Fruit fly (Drosophila melanogaster): ENCODE results near the gene CG42590.
A peak's percentile ranks its signal among the peaks of the same experiment; 100 is the strongest.

CG42590 gene

dm6 chr3L:8056740-8057253 lies 12.3 kb downstream of the CG42590 start (continued):
- TF ChIP-seq gce (GFP tag; IDR thresholded peaks at IDR 0.05) (no peak), CG11247 (GFP tag; IDR thresholded peaks at IDR 0.05) (no peak), CG31224 (GFP tag; IDR thresholded peaks at IDR 0.05) (no peak), MESR4 (GFP tag; optimal IDR thresholded peaks at IDR 0.05) (no peak), disco-r (GFP tag; optimal IDR thresholded peaks at IDR 0.05) (no peak), CG5245 (GFP tag; optimal IDR thresholded peaks at IDR 0.05) (no peak), grau (tag; optimal IDR thresholded peaks at IDR 0.05) (peak; percentile 46), CG18262 (tag; optimal IDR thresholded peaks at IDR 0.05) (peak; percentile 63), her (GFP tag; optimal IDR thresholded peaks at IDR 0.05) (no peak), CG30403 (GFP tag; optimal IDR thresholded peaks at IDR 0.05) (peak; percentile 65), mirr (GFP tag; optimal IDR thresholded peaks at IDR 0.05) (no peak), CG13775 (GFP tag; optimal IDR thresholded peaks at IDR 0.05) (no peak), lola (GFP tag; optimal IDR thresholded peaks at IDR 0.05) (peak in 1 of 3 experiments; percentile 36), sob (GFP tag; IDR thresholded peaks at IDR 0.05) (no peak), CG8359 (GFP tag; optimal IDR thresholded peaks at IDR 0.05; ENCODE audit: borderline replicate concordance) (peak; percentile 6), HHEX (GFP tag; optimal IDR thresholded peaks at IDR 0.05) (peak; percentile 51), CG4424 (GFP tag; optimal IDR thresholded peaks at IDR 0.05) (peak; percentile 48), CG2678 (tag; optimal IDR thresholded peaks at IDR 0.05) (peak; percentile 25), odd (GFP tag; optimal IDR thresholded peaks at IDR 0.05) (peak; percentile 36), ranshi (GFP tag; IDR thresholded peaks at IDR 0.05) (0 out of 2 replicates have a peak, but pooled peaks have one; percentile 6), zfh2 (GFP tag; optimal IDR thresholded peaks at IDR 0.05) (peak; percentile 17), BEAF-32 (GFP tag; optimal IDR thresholded peaks at IDR 0.05) (no peak), CG17829 (tag; optimal IDR thresholded peaks at IDR 0.05) (no peak), Spps (tag; optimal IDR thresholded peaks at IDR 0.05) (no peak), chif (GFP tag; optimal IDR thresholded peaks at IDR 0.05) (peak in 1 of 2 experiments; percentile 16), sisA (GFP tag; IDR thresholded peaks at IDR 0.05) (no peak), E2f1 (GFP tag; IDR thresholded peaks at IDR 0.05) (no peak), kni (GFP tag; optimal IDR thresholded peaks at IDR 0.05) (no peak), CG43689 (GFP tag; IDR thresholded peaks at IDR 0.05) (no peak), Opbp (GFP tag; IDR thresholded peaks at IDR 0.05; ENCODE audit: partially characterized antibody) (no peak), lov (optimal IDR thresholded peaks at IDR 0.05) (no peak), lov (GFP tag; IDR thresholded peaks at IDR 0.05) (no peak), Hey (tag; optimal IDR thresholded peaks at IDR 0.05) (no peak), chn (GFP tag; optimal IDR thresholded peaks at IDR 0.05) (no peak), CG17568 (GFP tag; optimal IDR thresholded peaks at IDR 0.05) (no peak), nerfin-1 (tag; optimal IDR thresholded peaks at IDR 0.05) (no peak), CG1529 (GFP tag; optimal IDR thresholded peaks at IDR 0.05) (peak; percentile 12), crc (GFP tag; optimal IDR thresholded peaks at IDR 0.05) (peak; percentile 17), CG1233 (GFP tag; optimal IDR thresholded peaks at IDR 0.05) (peak; percentile 32), tgo (GFP tag; IDR thresholded peaks at IDR 0.05) (no peak), CG32767 (GFP tag; IDR thresholded peaks at IDR 0.05) (no peak), cg (GFP tag; optimal IDR thresholded peaks at IDR 0.05) (no peak), Side (GFP tag; optimal IDR thresholded peaks at IDR 0.05) (no peak), D (optimal IDR thresholded peaks at IDR 0.05) (no peak), D (GFP tag; optimal IDR thresholded peaks at IDR 0.05) (peak; percentile 31), onecut (GFP tag; IDR thresholded peaks at IDR 0.05) (no peak), CG9727 (GFP tag; optimal IDR thresholded peaks at IDR 0.05) (peak; percentile 38), Pdp1 (GFP tag; optimal IDR thresholded peaks at IDR 0.05) (peak in 1 of 2 experiments; percentile 40), ind (GFP tag; optimal IDR thresholded peaks at IDR 0.05) (peak; percentile 42), org-1 (GFP tag; optimal IDR thresholded peaks at IDR 0.05) (no peak), run (tag; optimal IDR thresholded peaks at IDR 0.05) (no peak)

Measured in whole organism, embryonic.